Fruit fly (Drosophila melanogaster) whole organism, embryonic: Measurements from ENCODE around the gene lobo.

Experiments used
- Awh ChIP-seq: fragments of 200-800 bp; sonication (Bioruptor generic); IDR thresholded peaks from 2 replicates; pipeline ENCODE4, ENCODE4 v1.3.6; 2022; ENCODE audit warnings: missing biosample characterization, missing genetic modification characterization
- CG10209 ChIP-seq: fragments of 200-800 bp; sonication (Bioruptor generic); optimal IDR thresholded peaks from 3 replicates; lab custom pipeline; 2017; ENCODE audit warnings: missing biosample characterization, mild to moderate bottlenecking, missing genetic modification characterization, missing genetic modification reagents
- CG1024 ChIP-seq: fragments of 200-800 bp; sonication (Bioruptor generic); IDR thresholded peaks from 2 replicates; pipeline ENCODE4 v1.3.6; 2022; ENCODE audit warnings: missing biosample characterization, missing genetic modification characterization
- CG10543 ChIP-seq: fragments of 200-800 bp; sonication (Bioruptor generic); optimal IDR thresholded peaks from 3 replicates; lab custom pipeline; 2017; ENCODE audit warnings: missing biosample characterization, mild to moderate bottlenecking, missing genetic modification characterization, moderate library complexity
- CG12391 ChIP-seq: fragments of 200-800 bp; sonication (Bioruptor generic); optimal IDR thresholded peaks from 3 replicates; lab custom pipeline; 2018; ENCODE audit warnings: missing biosample characterization, mild to moderate bottlenecking, missing genetic modification characterization, moderate library complexity
- CG14860 ChIP-seq: fragments of 200-800 bp; sonication (Bioruptor generic); IDR thresholded peaks from 3 replicates; pipeline ENCODE4 v1.3.6; 2022; ENCODE audit warnings: missing biosample characterization, missing genetic modification characterization; ENCODE audit not compliant: partially characterized antibody
- CG1529 ChIP-seq: fragments of 200-800 bp; sonication (Bioruptor generic); optimal IDR thresholded peaks from 3 replicates; lab custom pipeline; 2018; ENCODE audit warnings: missing biosample characterization, missing genetic modification characterization
- CG18599 ChIP-seq: fragments of 200-800 bp; sonication (Bioruptor generic); optimal IDR thresholded peaks from 3 replicates; lab custom pipeline; 2017; ENCODE audit warnings: missing biosample characterization, missing genetic modification characterization, mild to moderate bottlenecking, moderate library complexity, missing genetic modification reagents
- CG2120 ChIP-seq: fragments of 200-800 bp; sonication (Bioruptor generic); optimal IDR thresholded peaks from 3 replicates; lab custom pipeline; 2016; ENCODE audit warnings: missing biosample characterization, missing genetic modification characterization
- CG2129 ChIP-seq: fragments of 200-800 bp; sonication (Bioruptor generic); IDR thresholded peaks from 2 replicates; pipeline ENCODE4 v1.3.6; 2022; ENCODE audit warnings: missing biosample characterization, missing genetic modification characterization; ENCODE audit not compliant: partially characterized antibody
- CG2712 ChIP-seq: fragments of 200-800 bp; optimal IDR thresholded peaks from 3 replicates; lab custom pipeline; 2019; ENCODE audit warnings: missing biosample characterization, mild to moderate bottlenecking, missing genetic modification characterization, moderate library complexity
- CG32532 ChIP-seq: fragments of 200-800 bp; sonication (Bioruptor generic); IDR thresholded peaks from 2 replicates; pipeline ENCODE4 v1.3.6; 2022; ENCODE audit warnings: missing biosample characterization, missing genetic modification characterization
- CG34376 ChIP-seq: fragments of 200-800 bp; sonication (Bioruptor generic); optimal IDR thresholded peaks from 2 replicates; lab custom pipeline; 2018; ENCODE audit warnings: missing biosample characterization, mild to moderate bottlenecking, missing genetic modification characterization
- CG42726 ChIP-seq: fragments of 200-800 bp; sonication (Bioruptor generic); IDR thresholded peaks from 2 replicates; pipeline ENCODE4 v1.3.6; 2022; ENCODE audit warnings: missing biosample characterization, missing genetic modification characterization; ENCODE audit not compliant: partially characterized antibody
- CG7556 ChIP-seq: fragments of 200-800 bp; sonication (Bioruptor generic); optimal IDR thresholded peaks from 2 replicates; lab custom pipeline; 2017; ENCODE audit warnings: missing biosample characterization, mild to moderate bottlenecking, missing genetic modification characterization
- CG8290 ChIP-seq, 3 experiments: fragments of 200-800 bp; sonication (Bioruptor generic); optimal IDR thresholded peaks; 2 replicates each; lab custom pipeline; 2016 to 2019; ENCODE audit warnings: missing biosample characterization in 3 of 3, missing genetic modification characterization in 3 of 3, mild to moderate bottlenecking in 2 of 3, moderate library complexity in 1 of 3
- CG9215 ChIP-seq: fragments of 200-800 bp; sonication (Bioruptor generic); IDR thresholded peaks from 2 replicates; pipeline ENCODE4 v1.3.6; 2022; ENCODE audit warnings: missing biosample characterization, missing genetic modification characterization
- CoRest ChIP-seq: fragments of 200-800 bp; sonication (Bioruptor generic); optimal IDR thresholded peaks from 3 replicates; lab custom pipeline; 2018; ENCODE audit warnings: missing biosample characterization, mild to moderate bottlenecking, missing genetic modification characterization, moderate library complexity
- Deaf1 ChIP-seq: fragments of 200-800 bp; optimal IDR thresholded peaks from 3 replicates; lab custom pipeline; 2019; ENCODE audit warnings: missing biosample characterization, mild to moderate bottlenecking, missing genetic modification characterization, moderate library complexity
- Ets65A ChIP-seq: fragments of 200-800 bp; sonication (Bioruptor generic); peaks from one replicate; lab custom pipeline; 2016; ENCODE audit warnings: missing biosample characterization, missing genetic modification characterization
- Fer1 ChIP-seq: fragments of 200-800 bp; sonication (Bioruptor generic); optimal IDR thresholded peaks from 2 replicates; lab custom pipeline; 2017; ENCODE audit warnings: missing biosample characterization, mild to moderate bottlenecking, missing genetic modification characterization
- Hand ChIP-seq: fragments of 200-800 bp; sonication (Bioruptor generic); optimal IDR thresholded peaks from 2 replicates; lab custom pipeline; 2017; ENCODE audit warnings: mild to moderate bottlenecking, missing biosample characterization, missing genetic modification reagents, missing genetic modification characterization
- Hmr ChIP-seq: fragments of 200-800 bp; sonication (Bioruptor generic); optimal IDR thresholded peaks from 3 replicates; lab custom pipeline; 2017; ENCODE audit warnings: mild to moderate bottlenecking, missing biosample characterization, missing genetic modification reagents, missing genetic modification characterization
- Med ChIP-seq: fragments of 200-800 bp; sonication (Bioruptor generic); peaks from one replicate; lab custom pipeline; 2016; ENCODE audit warnings: missing biosample characterization, missing genetic modification characterization, mild to moderate bottlenecking, inconsistent platforms, moderate library complexity
- NC2β ChIP-seq: fragments of 200-800 bp; sonication (Bioruptor generic); optimal IDR thresholded peaks from 2 replicates; lab custom pipeline; 2016; ENCODE audit warnings: missing biosample characterization, missing genetic modification characterization
- Nf-YC ChIP-seq: fragments of 200-800 bp; optimal IDR thresholded peaks from 3 replicates; lab custom pipeline; 2019; ENCODE audit warnings: missing biosample characterization, mild to moderate bottlenecking, missing genetic modification characterization, moderate library complexity
- Ptx1 ChIP-seq: fragments of 200-800 bp; sonication (Bioruptor generic); IDR thresholded peaks from 2 replicates; pipeline ENCODE4 v1.3.6; 2022; ENCODE audit warnings: missing biosample characterization, missing genetic modification characterization
- abd-A ChIP-seq: fragments of 200-800 bp; sonication (Bioruptor generic); optimal IDR thresholded peaks from 3 replicates; lab custom pipeline; 2019; ENCODE audit warnings: missing biosample characterization, mild to moderate bottlenecking, missing genetic modification characterization, moderate library complexity
- ase ChIP-seq: fragments of 200-800 bp; sonication (Bioruptor generic); IDR thresholded peaks from 3 replicates; pipeline ENCODE4 v1.3.6; 2022; ENCODE audit warnings: missing biosample characterization, missing genetic modification characterization
- dm ChIP-seq: fragments of 200-800 bp; sonication (Bioruptor generic); optimal IDR thresholded peaks from 3 replicates; lab custom pipeline; 2016; ENCODE audit warnings: missing biosample characterization, missing genetic modification characterization
- ems ChIP-seq: fragments of 200-800 bp; sonication (Bioruptor generic); optimal IDR thresholded peaks from 3 replicates; lab custom pipeline; 2016; ENCODE audit warnings: missing biosample characterization, missing genetic modification characterization
- fd3F ChIP-seq: fragments of 200-800 bp; sonication (Bioruptor generic); optimal IDR thresholded peaks from 2 replicates; lab custom pipeline; 2018; ENCODE audit warnings: missing biosample characterization, mild to moderate bottlenecking, missing genetic modification characterization, moderate library complexity
- gcm ChIP-seq: fragments of 200-800 bp; sonication (Bioruptor generic); optimal IDR thresholded peaks from 2 replicates; lab custom pipeline; 2019; ENCODE audit warnings: missing biosample characterization, mild to moderate bottlenecking, missing genetic modification characterization, moderate library complexity
- gem ChIP-seq: fragments of 200-800 bp; sonication (Bioruptor generic); optimal IDR thresholded peaks from 2 replicates; lab custom pipeline; 2019; ENCODE audit warnings: missing biosample characterization, mild to moderate bottlenecking, missing genetic modification characterization, moderate library complexity
- grau ChIP-seq: fragments of 200-800 bp; optimal IDR thresholded peaks from 3 replicates; lab custom pipeline; 2019; ENCODE audit warnings: missing biosample characterization, mild to moderate bottlenecking, missing genetic modification characterization, moderate library complexity
- h ChIP-seq: fragments of >200 bp; optimal IDR thresholded peaks from 2 replicates; lab custom pipeline; 2017
- her ChIP-seq: fragments of 200-800 bp; sonication (Bioruptor generic); optimal IDR thresholded peaks from 2 replicates; lab custom pipeline; 2016; ENCODE audit warnings: missing biosample characterization, missing genetic modification characterization
- inv ChIP-seq: fragments of 200-800 bp; sonication (Bioruptor generic); IDR thresholded peaks from 2 replicates; pipeline ENCODE4 v1.3.6; 2022; ENCODE audit warnings: missing biosample characterization, missing genetic modification characterization; ENCODE audit not compliant: partially characterized antibody
- jigr1 ChIP-seq: fragments of 200-800 bp; sonication (Bioruptor generic); IDR thresholded peaks from 3 replicates; pipeline ENCODE4 v1.3.6; 2022; ENCODE audit warnings: missing biosample characterization, missing genetic modification characterization
- lab ChIP-seq: fragments of 200-800 bp; sonication (Bioruptor generic); optimal IDR thresholded peaks from 3 replicates; lab custom pipeline; 2017; ENCODE audit warnings: missing biosample characterization, missing genetic modification characterization, mild to moderate bottlenecking, moderate library complexity, missing genetic modification reagents
- lilli ChIP-seq: fragments of 200-800 bp; sonication (Bioruptor generic); optimal IDR thresholded peaks from 3 replicates; lab custom pipeline; 2016; ENCODE audit warnings: missing biosample characterization, missing genetic modification characterization
- org-1 ChIP-seq: fragments of 200-800 bp; sonication (Bioruptor generic); optimal IDR thresholded peaks from 2 replicates; lab custom pipeline; 2017; ENCODE audit warnings: missing biosample characterization, missing genetic modification characterization
- otp ChIP-seq: fragments of 200-800 bp; sonication (Bioruptor generic); IDR thresholded peaks from 3 replicates; pipeline ENCODE4, ENCODE4 v1.3.6; 2022; ENCODE audit warnings: missing biosample characterization, missing genetic modification characterization
- pros ChIP-seq: fragments of 200-800 bp; sonication (Bioruptor generic); optimal IDR thresholded peaks from 3 replicates; lab custom pipeline; 2019; ENCODE audit warnings: missing biosample characterization, mild to moderate bottlenecking, missing genetic modification characterization, moderate library complexity
- run ChIP-seq: fragments of 200-800 bp; sonication (Bioruptor generic); optimal IDR thresholded peaks from 3 replicates; lab custom pipeline; 2018; ENCODE audit warnings: missing biosample characterization, mild to moderate bottlenecking, missing genetic modification characterization
- slbo ChIP-seq: fragments of 200-800 bp; sonication (Bioruptor generic); IDR thresholded peaks from 2 replicates; pipeline ENCODE4 v1.3.6; 2022; ENCODE audit warnings: missing biosample characterization, missing genetic modification characterization
- tx ChIP-seq: fragments of 200-800 bp; sonication (Bioruptor generic); optimal IDR thresholded peaks from 2 replicates; lab custom pipeline; 2016; ENCODE audit warnings: missing biosample characterization, missing genetic modification characterization
- wor ChIP-seq: fragments of 200-800 bp; sonication (Bioruptor generic); IDR thresholded peaks from 2 replicates; pipeline ENCODE4 v1.3.6; 2022; ENCODE audit warnings: missing biosample characterization, missing genetic modification characterization

lobo gene

DNA sequence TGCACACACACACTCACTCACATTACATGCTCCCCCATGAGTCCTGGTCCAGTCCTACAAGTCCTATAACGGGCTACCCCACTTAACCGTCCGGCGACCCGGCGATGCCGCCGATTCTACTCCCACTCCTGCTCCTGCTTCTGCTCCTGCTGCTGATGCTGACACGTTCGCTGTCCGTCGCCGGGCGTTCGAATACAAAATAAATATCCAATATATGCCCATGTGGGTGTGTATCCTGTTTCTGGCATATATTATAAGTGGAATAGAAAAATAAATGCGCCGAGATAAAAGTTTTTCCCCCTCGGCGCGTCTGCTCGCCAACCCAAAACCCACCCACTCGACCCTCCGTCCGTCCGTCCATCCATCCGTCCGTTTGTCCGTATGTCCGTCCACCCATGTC, 26.8 kb downstream of the lobo start (continued):
- TF ChIP-seq Ptx1 (GFP tag; lab: Robert Waterston, UW) (no peak), tx (GFP tag; lab: Kevin White, UChicago) (no peak), Deaf1 (tag; lab: Kevin White, UChicago) (no peak), otp (GFP tag; lab: Robert Waterston, UW) (no peak), pros (GFP tag; lab: Kevin White, UChicago) (peak; percentile 55), CG14860 (no peak), lilli (GFP tag; lab: Kevin White, UChicago) (no peak), ems (GFP tag; lab: Kevin White, UChicago) (no peak), ase (GFP tag; lab: Robert Waterston, UW) (no peak), CG2129 (GFP tag; lab: Robert Waterston, UW) (no peak), jigr1 (GFP tag; lab: Robert Waterston, UW) (no peak), CG9215 (GFP tag; lab: Robert Waterston, UW) (no peak), abd-A (tag; lab: Kevin White, UChicago) (peak; percentile 77), CG42726 (GFP tag; lab: Robert Waterston, UW) (no peak), inv (no peak)

DNA sequence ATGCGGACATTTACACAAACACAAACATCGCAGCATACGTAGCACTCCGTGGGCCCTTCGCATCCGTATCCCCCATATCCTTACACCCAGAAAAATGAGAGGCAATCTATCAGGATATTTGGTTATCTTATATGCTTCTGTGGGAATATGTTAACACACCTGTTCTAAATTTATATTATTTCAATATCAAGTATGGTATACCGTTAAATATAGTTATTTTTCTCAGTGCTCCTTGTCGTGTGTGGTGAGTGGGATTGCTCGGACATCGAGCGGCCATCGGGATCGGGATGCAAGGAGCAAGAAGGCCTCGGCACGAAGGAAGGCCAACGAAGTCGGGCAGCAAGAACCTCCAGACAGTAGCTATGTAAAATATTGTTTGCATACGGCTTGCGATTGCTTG, 32.1 kb downstream of the lobo start:
- TF ChIP-seq lab (GFP tag; lab: Kevin White, UChicago) (peak; percentile 35), CG8290 (GFP tag; optimal IDR thresholded peaks at IDR 0.05; lab: Kevin White, UChicago) (no peak), CG8290 (tag; optimal IDR thresholded peaks at IDR 0.05; lab: Kevin White, UChicago) (peak in 1 of 2 experiments; percentile 6), gcm (GFP tag; lab: Kevin White, UChicago) (no peak), NC2β (GFP tag; lab: Kevin White, UChicago) (no peak), Med (GFP tag; lab: Kevin White, UChicago) (peak; percentile 8), CG1529 (GFP tag; lab: Kevin White, UChicago) (no peak), CG18599 (GFP tag; lab: Kevin White, UChicago) (peak; percentile 59), her (GFP tag; lab: Kevin White, UChicago) (no peak), otp (GFP tag; lab: Robert Waterston, UW) (no peak), Awh (no peak), CG32532 (peak; percentile 20; the same call in 1 of the 2 replicates), wor (GFP tag; lab: Robert Waterston, UW) (no peak), Ets65A (GFP tag; lab: Kevin White, UChicago) (peak; percentile 64), Hmr (peak; percentile 3), Deaf1 (tag; lab: Kevin White, UChicago) (peak; percentile 66), slbo (GFP tag; lab: Robert Waterston, UW) (peak; percentile 12; the same call in 1 of the 2 replicates), h (no peak), CG1024 (GFP tag; lab: Robert Waterston, UW) (no peak), CG2120 (GFP tag; lab: Kevin White, UChicago) (peak; percentile 9), fd3F (GFP tag; lab: Kevin White, UChicago) (no peak), CG7556 (GFP tag; lab: Kevin White, UChicago) (no peak)

DNA sequence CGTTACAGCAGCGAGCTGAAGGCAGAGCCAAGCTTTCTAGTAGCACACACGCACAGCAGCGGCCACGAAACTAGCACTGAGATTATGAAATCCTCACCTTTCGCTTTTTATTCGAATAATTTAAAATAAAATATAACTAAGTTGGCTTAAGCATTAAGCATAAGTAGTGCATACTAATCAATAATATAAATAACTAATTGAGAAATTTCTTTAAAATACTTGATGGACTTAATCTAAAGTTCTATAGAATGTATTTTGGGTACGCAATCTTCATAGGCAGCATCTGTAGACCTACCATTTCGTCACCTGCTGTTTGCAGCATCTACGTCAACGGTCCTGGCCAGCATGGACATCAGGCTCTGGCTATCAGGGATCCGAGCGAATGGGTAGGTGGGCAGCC, 41.2 kb downstream of the lobo start:
- TF ChIP-seq Nf-YC (tag; lab: Kevin White, UChicago) (peak; percentile 29), org-1 (GFP tag; lab: Kevin White, UChicago) (peak; percentile 10), dm (no peak), CoRest (tag; lab: Kevin White, UChicago) (peak; percentile 27), CG2712 (tag; lab: Kevin White, UChicago) (peak; percentile 30), CG10543 (GFP tag; lab: Kevin White, UChicago) (peak; percentile 54), CG34376 (GFP tag; lab: Kevin White, UChicago) (peak; percentile 23), slbo (GFP tag; lab: Robert Waterston, UW) (0 out of 2 replicates have a peak, but pooled peaks have one; percentile 15), lab (GFP tag; lab: Kevin White, UChicago) (peak; percentile 55), Hmr (peak; percentile 34), CG10209 (peak; percentile 13), CG7556 (GFP tag; lab: Kevin White, UChicago) (peak; percentile 58), Fer1 (peak; percentile 70), CG12391 (tag; lab: Kevin White, UChicago) (peak; percentile 5), gem (tag; lab: Kevin White, UChicago) (peak; percentile 47), grau (tag; lab: Kevin White, UChicago) (peak; percentile 46), run (tag; lab: Kevin White, UChicago) (no peak), Hand (peak; percentile 29)
